Fruit fly (Drosophila melanogaster) whole organism: ENCODE measurements around the gene daw.

Experiments
- CG8478 ChIP-seq: fragments of >200 bp; optimal IDR thresholded peaks from 2 replicates; lab custom pipeline; 2018; ENCODE audit warnings: inconsistent platforms
- Dll ChIP-seq: fragments of >200 bp; optimal IDR thresholded peaks from 2 replicates; lab custom pipeline; 2017
- EcR ChIP-seq, 2 experiments: fragments of >200 bp; optimal IDR thresholded peaks; 2 replicates each; lab custom pipeline; 2017; ENCODE audit warnings: missing biosample characterization in 2 of 2, missing genetic modification characterization in 2 of 2, missing genetic modification reagents in 2 of 2
- pan ChIP-seq: fragments of >200 bp; optimal IDR thresholded peaks from 2 replicates; lab custom pipeline; 2017
- psq ChIP-seq: fragments of >200 bp; optimal IDR thresholded peaks from 2 replicates; lab custom pipeline; 2017
- usp ChIP-seq: fragments of >200 bp; optimal IDR thresholded peaks from 2 replicates; lab custom pipeline; 2017; ENCODE audit warnings: missing biosample characterization, missing genetic modification characterization, mixed read lengths

Gene daw

dm6 chr2L:2856960-2857584 is 52.0 kb downstream of the daw start, which contains the start of gene CG2991:
Gene CG2991 (plus strand): TSS chr2L:2857164.
- TF ChIP-seq CG8478 (no peak), usp (no peak), Dll (no peak), psq (lab: Kevin White, UChicago) (no peak), pan (lab: Kevin White, UChicago) (peak; percentile 18), EcR (GFP tag; optimal IDR thresholded peaks at IDR 0.05; lab: Kevin White, UChicago) (no peak)

- no peak for TF ChIP-seq CG8478
- TF ChIP-seq EcR (GFP tag; optimal IDR thresholded peaks at IDR 0.05; lab: Kevin White, UChicago), result no peak
- TF ChIP-seq psq (lab: Kevin White, UChicago), result no peak
- TF ChIP-seq pan (lab: Kevin White, UChicago), result no peak
- no peak for TF ChIP-seq usp
- no peak for TF ChIP-seq Dll
Observed at dm6 chr2L:2857862-2858734, 53.0 kb downstream of the daw start.

- peak in 1 of 2 experiments; percentile 73 for TF ChIP-seq EcR (GFP tag; optimal IDR thresholded peaks at IDR 0.05; lab: Kevin White, UChicago)
- TF ChIP-seq Dll, result no peak
Observed at dm6 chr2L:2861140-2861884, 56.3 kb downstream of the daw start.
